Fruit fly (Drosophila melanogaster) whole organism, embryonic: ENCODE measurements around the gene CG13995.

ENCODE experiments used
- CG7987 ChIP-seq: fragments of 200-800 bp; sonication (Bioruptor generic); optimal IDR thresholded peaks from 2 replicates; lab custom pipeline; 2018; ENCODE audit warnings: missing biosample characterization, mild to moderate bottlenecking, missing genetic modification characterization, moderate library complexity
- CG9817 ChIP-seq: fragments of 200-800 bp; sonication (Bioruptor generic); optimal IDR thresholded peaks from 2 replicates; lab custom pipeline; 2018; ENCODE audit warnings: missing biosample characterization, mild to moderate bottlenecking, missing genetic modification characterization, moderate library complexity
- Dip3 ChIP-seq: fragments of 200-800 bp; sonication (Bioruptor generic); optimal IDR thresholded peaks from 3 replicates; lab custom pipeline; 2016; ENCODE audit warnings: missing biosample characterization, missing genetic modification characterization
- Ravus ChIP-seq: fragments of 200-800 bp; sonication (Bioruptor generic); IDR thresholded peaks from 2 replicates; pipeline ENCODE4 v1.3.6; 2022; ENCODE audit warnings: missing biosample characterization, missing genetic modification characterization

DNA sequence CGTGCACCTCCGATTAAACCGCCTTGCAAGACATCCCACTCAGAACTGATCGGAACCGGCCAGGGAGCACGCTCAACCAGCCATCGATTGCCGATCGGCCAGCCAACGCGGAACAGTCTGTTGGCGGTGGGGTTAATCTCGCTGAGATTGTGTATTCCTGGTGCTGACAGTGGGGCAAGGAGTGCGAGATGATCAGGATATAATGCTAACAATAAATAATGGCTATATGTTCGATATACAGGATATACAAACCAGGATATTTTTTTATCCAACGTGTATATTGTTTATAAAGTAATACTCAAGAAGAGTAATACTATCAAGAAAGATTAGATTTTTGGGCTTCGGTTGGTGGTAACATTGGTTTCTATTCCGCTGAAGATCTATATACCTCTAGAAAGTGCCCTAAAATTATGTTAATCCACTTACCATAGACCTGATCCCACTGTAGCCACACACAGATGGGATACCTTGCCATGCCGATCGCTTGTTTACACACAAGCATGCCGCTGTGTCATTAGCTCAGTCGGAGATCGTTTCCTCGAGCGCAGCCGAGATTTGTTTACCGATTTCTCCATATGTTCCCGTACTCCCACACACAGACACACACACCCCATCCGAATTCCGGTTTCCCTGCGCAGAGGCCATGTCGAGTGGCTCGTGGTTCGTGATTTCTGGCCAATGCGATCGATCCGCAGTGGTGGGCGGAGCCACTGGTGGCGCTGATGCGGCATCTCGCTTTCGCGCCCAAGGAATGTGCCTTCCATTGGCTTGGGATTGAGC is 34.6 kb upstream of the CG13995 start, which contains the start of gene H2.0:
- TF ChIP-seq Dip3 (GFP tag; lab: Kevin White, UChicago) (no peak), Ravus (GFP tag; lab: Robert Waterston, UW) (no peak), CG7987 (GFP tag; lab: Kevin White, UChicago) (no peak), CG9817 (tag; lab: Kevin White, UChicago) (no peak)
